Worm (Caenorhabditis elegans) whole organism, young adult: ENCODE measurements around the gene C45B2.2.

Experiments
- F49E8.2 ChIP-seq: sonication (generic microtip); optimal IDR thresholded peaks from 3 replicates; lab custom pipeline; 2017; ENCODE audit warnings: missing genetic modification characterization, mild to moderate bottlenecking, missing compliant biosample characterization, antibody characterized with exemption, moderate library complexity; ENCODE audit not compliant: insufficient read depth
- die-1 ChIP-seq: sonication (generic microtip); optimal IDR thresholded peaks from 2 replicates; lab custom pipeline; 2016; ENCODE audit warnings: missing genotype, mild to moderate bottlenecking, missing genetic modification characterization, missing compliant biosample characterization
- hlh-12 ChIP-seq: sonication (generic microtip); optimal IDR thresholded peaks from 2 replicates; lab custom pipeline; 2016; ENCODE audit warnings: missing genetic modification characterization, missing compliant biosample characterization
- lin-35 ChIP-seq, 3 experiments: fragments of 150-350 bp in 2 of 3; sonication (generic microtip) in 1 of 3; optimal IDR thresholded peaks; 2 replicates each; lab custom pipeline; 2014 to 2018; ENCODE audit warnings: missing biosample characterization in 3 of 3, missing genetic modification characterization in 3 of 3, missing genetic modification reagents in 3 of 3
- unc-62 ChIP-seq: fragments of 150-350 bp; optimal IDR thresholded peaks from 2 replicates; lab custom pipeline; 2014; ENCODE audit warnings: missing biosample characterization, missing genetic modification reagents, missing genetic modification characterization

- TF ChIP-seq F49E8.2 (tag; lab: Kevin White, UChicago) (no peak), hlh-12 (tag; lab: Kevin White, UChicago) (no peak), unc-62 (GFP tag; lab: Kevin White, UChicago) (no peak), lin-35 (GFP tag; optimal IDR thresholded peaks at IDR 0.05; lab: Kevin White, UChicago) (no peak), die-1 (tag; lab: Kevin White, UChicago) (no peak)
Observed at ce11 chrX:6059163-6059782, 25.3 kb upstream of the C45B2.2 start.
